Fruit fly (Drosophila melanogaster) whole organism, prepupa: ENCODE data around the gene Rab1.

ENCODE experiments used
- Blimp-1 ChIP-seq: fragments of 200-800 bp; sonication (Bioruptor generic); optimal IDR thresholded peaks from 3 replicates; lab custom pipeline; 2017; ENCODE audit warnings: missing biosample characterization, missing genetic modification characterization, mild to moderate bottlenecking, moderate library complexity, missing genetic modification reagents
- CG10631 ChIP-seq: fragments of 200-800 bp; sonication (Bioruptor generic); optimal IDR thresholded peaks from 2 replicates; lab custom pipeline; 2016; ENCODE audit warnings: missing biosample characterization, missing genetic modification characterization
- CG10669 ChIP-seq: fragments of 200-800 bp; sonication (Bioruptor generic); optimal IDR thresholded peaks from 3 replicates; lab custom pipeline; 2018; ENCODE audit warnings: missing biosample characterization, mild to moderate bottlenecking, missing genetic modification characterization, moderate library complexity
- CG11762 ChIP-seq: fragments of 200-800 bp; sonication (Bioruptor generic); optimal IDR thresholded peaks from 3 replicates; lab custom pipeline; 2016; ENCODE audit warnings: missing biosample characterization, missing genetic modification characterization; ENCODE audit not compliant: insufficient read depth
- CG11902 ChIP-seq: fragments of 200-800 bp; sonication (Bioruptor generic); optimal IDR thresholded peaks from 3 replicates; lab custom pipeline; 2016; ENCODE audit warnings: missing biosample characterization, missing genetic modification characterization
- CG15336 ChIP-seq: fragments of 200-800 bp; sonication (Bioruptor generic); IDR thresholded peaks from 2 replicates; pipeline ENCODE4 v1.3.6; 2022; ENCODE audit warnings: missing biosample characterization, missing genetic modification characterization
- CG1621 ChIP-seq: fragments of 200-800 bp; sonication (Bioruptor generic); optimal IDR thresholded peaks from 3 replicates; lab custom pipeline; 2018; ENCODE audit warnings: missing biosample characterization, mild to moderate bottlenecking, missing genetic modification characterization
- CG16779 ChIP-seq: fragments of 200-800 bp; sonication (Bioruptor generic); optimal IDR thresholded peaks from 3 replicates; lab custom pipeline; 2017; ENCODE audit warnings: missing biosample characterization, mild to moderate bottlenecking, missing genetic modification characterization
- CG31627 ChIP-seq: fragments of 200-800 bp; sonication (Bioruptor generic); optimal IDR thresholded peaks from 3 replicates; lab custom pipeline; 2016; ENCODE audit warnings: missing biosample characterization, missing genetic modification characterization
- CG32006 ChIP-seq: fragments of 200-800 bp; sonication (Bioruptor generic); optimal IDR thresholded peaks from 3 replicates; lab custom pipeline; 2017; ENCODE audit warnings: missing biosample characterization, mild to moderate bottlenecking, missing genetic modification characterization
- CG34406 ChIP-seq: fragments of 200-800 bp; sonication (Bioruptor generic); optimal IDR thresholded peaks from 3 replicates; lab custom pipeline; 2016; ENCODE audit warnings: missing biosample characterization, missing genetic modification characterization
- CG3919 ChIP-seq: fragments of 200-800 bp; sonication (Bioruptor generic); optimal IDR thresholded peaks from 3 replicates; lab custom pipeline; 2016; ENCODE audit warnings: missing biosample characterization, missing genetic modification characterization
- CG6163 ChIP-seq: fragments of 200-800 bp; sonication (Bioruptor generic); IDR thresholded peaks from 3 replicates; pipeline ENCODE4 v1.3.6; 2022; ENCODE audit warnings: missing biosample characterization, missing genetic modification characterization
- CG6276 ChIP-seq: fragments of 200-800 bp; sonication (Bioruptor generic); optimal IDR thresholded peaks from 2 replicates; lab custom pipeline; 2017; ENCODE audit warnings: missing biosample characterization, mild to moderate bottlenecking, missing genetic modification characterization
- CG6792 ChIP-seq: fragments of 200-800 bp; sonication (Bioruptor generic); optimal IDR thresholded peaks from 3 replicates; lab custom pipeline; 2016; ENCODE audit warnings: missing biosample characterization, missing genetic modification characterization
- CG8119 ChIP-seq: fragments of 200-800 bp; sonication (Bioruptor generic); IDR thresholded peaks from 3 replicates; pipeline ENCODE4 v1.3.6; 2022; ENCODE audit warnings: missing biosample characterization, missing genetic modification characterization
- CG8319 ChIP-seq: fragments of 200-800 bp; sonication (Bioruptor generic); optimal IDR thresholded peaks from 3 replicates; lab custom pipeline; 2016; ENCODE audit warnings: missing biosample characterization, missing genetic modification characterization
- CG8632 ChIP-seq: fragments of 200-800 bp; sonication (Bioruptor generic); optimal IDR thresholded peaks from 3 replicates; lab custom pipeline; 2016; ENCODE audit warnings: missing biosample characterization, missing genetic modification characterization
- CG9139 ChIP-seq: fragments of 200-800 bp; sonication (Bioruptor generic); optimal IDR thresholded peaks from 3 replicates; lab custom pipeline; 2017; ENCODE audit warnings: missing biosample characterization, mild to moderate bottlenecking, missing genetic modification characterization
- Eip75B ChIP-seq: fragments of 200-800 bp; sonication (Bioruptor generic); optimal IDR thresholded peaks from 3 replicates; lab custom pipeline; 2016; ENCODE audit warnings: missing biosample characterization, missing genetic modification characterization
- Eip78C ChIP-seq: fragments of 200-800 bp; sonication (Bioruptor generic); peaks from one replicate; lab custom pipeline; 2016; ENCODE audit warnings: missing biosample characterization, missing genetic modification characterization
- Ets21C ChIP-seq: fragments of 200-800 bp; sonication (Bioruptor generic); optimal IDR thresholded peaks from 3 replicates; lab custom pipeline; 2016; ENCODE audit warnings: missing biosample characterization, missing genetic modification characterization
- Gug ChIP-seq: fragments of 200-800 bp; sonication (Bioruptor generic); IDR thresholded peaks from 2 replicates; pipeline ENCODE4 v1.3.6; 2022; ENCODE audit warnings: missing biosample characterization, missing genetic modification characterization
- Hr38 ChIP-seq: sonication (Bioruptor generic); optimal IDR thresholded peaks from 2 replicates; lab custom pipeline; 2016; ENCODE audit warnings: missing biosample characterization, missing genetic modification characterization
- Hr4 ChIP-seq: fragments of 200-800 bp; sonication (Bioruptor generic); optimal IDR thresholded peaks from 3 replicates; lab custom pipeline; 2016; ENCODE audit warnings: missing biosample characterization, missing genetic modification characterization
- Lpt ChIP-seq: fragments of 200-800 bp; sonication (Bioruptor generic); optimal IDR thresholded peaks from 3 replicates; lab custom pipeline; 2016; ENCODE audit warnings: missing biosample characterization, missing genetic modification characterization
- Sox102F ChIP-seq: fragments of 200-800 bp; sonication (Bioruptor generic); optimal IDR thresholded peaks from 2 replicates; lab custom pipeline; 2016; ENCODE audit warnings: missing biosample characterization, mild to moderate bottlenecking, missing genetic modification characterization
- Sox15 ChIP-seq: fragments of 200-800 bp; sonication (Bioruptor generic); optimal IDR thresholded peaks from 3 replicates; lab custom pipeline; 2016; ENCODE audit warnings: missing biosample characterization, missing genetic modification characterization
- achi ChIP-seq: fragments of 200-800 bp; sonication (Bioruptor generic); optimal IDR thresholded peaks from 3 replicates; lab custom pipeline; 2016; ENCODE audit warnings: missing biosample characterization, missing genetic modification characterization
- acj6 ChIP-seq: fragments of 200-800 bp; sonication (Bioruptor generic); optimal IDR thresholded peaks from 3 replicates; lab custom pipeline; 2016; ENCODE audit warnings: missing biosample characterization, missing genetic modification characterization
- cyc ChIP-seq: fragments of 200-800 bp; sonication (Bioruptor generic); optimal IDR thresholded peaks from 3 replicates; lab custom pipeline; 2016; ENCODE audit warnings: missing biosample characterization, missing genetic modification characterization
- dsx ChIP-seq: fragments of 200-800 bp; optimal IDR thresholded peaks from 3 replicates; lab custom pipeline; 2019; ENCODE audit warnings: missing biosample characterization, mild to moderate bottlenecking, missing genetic modification characterization, moderate library complexity; ENCODE audit not compliant: poor library complexity, severe bottlenecking
- eg ChIP-seq: fragments of 200-800 bp; sonication (Bioruptor generic); IDR thresholded peaks from 3 replicates; pipeline ENCODE4 v1.3.6; 2022; ENCODE audit warnings: missing biosample characterization, missing genetic modification characterization
- esn ChIP-seq: fragments of 200-800 bp; sonication (Bioruptor generic); optimal IDR thresholded peaks from 2 replicates; lab custom pipeline; 2016; ENCODE audit warnings: missing biosample characterization, mild to moderate bottlenecking, missing genetic modification characterization, moderate library complexity
- fd59A ChIP-seq: fragments of 200-800 bp; sonication (Bioruptor generic); optimal IDR thresholded peaks from 2 replicates; lab custom pipeline; 2017; ENCODE audit warnings: missing biosample characterization, mild to moderate bottlenecking, missing genetic modification characterization, missing genetic modification reagents
- fd85E ChIP-seq: fragments of 200-800 bp; sonication (Bioruptor generic); optimal IDR thresholded peaks from 3 replicates; lab custom pipeline; 2016; ENCODE audit warnings: missing biosample characterization, missing genetic modification characterization
- fkh ChIP-seq: fragments of 200-800 bp; sonication (Bioruptor generic); optimal IDR thresholded peaks from 3 replicates; lab custom pipeline; 2017; ENCODE audit warnings: missing biosample characterization, mild to moderate bottlenecking, missing genetic modification characterization, moderate library complexity
- lz ChIP-seq: fragments of 200-800 bp; sonication (Bioruptor generic); optimal IDR thresholded peaks from 3 replicates; lab custom pipeline; 2016; ENCODE audit warnings: missing biosample characterization, missing genetic modification characterization
- net ChIP-seq: fragments of 200-800 bp; sonication (Bioruptor generic); optimal IDR thresholded peaks from 3 replicates; lab custom pipeline; 2016; ENCODE audit warnings: missing biosample characterization, missing genetic modification characterization
- pdm3 ChIP-seq: fragments of 200-800 bp; sonication (Bioruptor generic); optimal IDR thresholded peaks from 3 replicates; lab custom pipeline; 2016; ENCODE audit warnings: missing biosample characterization, missing genetic modification characterization
- spab ChIP-seq: fragments of 200-800 bp; sonication (Bioruptor generic); optimal IDR thresholded peaks from 2 replicates; lab custom pipeline; 2017; ENCODE audit warnings: missing biosample characterization, mild to moderate bottlenecking, missing genetic modification characterization, missing genetic modification reagents
- svp ChIP-seq: fragments of 200-800 bp; sonication (Bioruptor generic); peaks from one replicate; lab custom pipeline; 2016; ENCODE audit warnings: missing biosample characterization, missing genetic modification characterization
- topi ChIP-seq: fragments of 200-800 bp; sonication (Bioruptor generic); optimal IDR thresholded peaks from 3 replicates; lab custom pipeline; 2016; ENCODE audit warnings: missing biosample characterization, missing genetic modification characterization

Gene Rab1

dm6 chr3R:21263177-21263576 is 5.7 kb downstream of the Rab1 start (continued):
- peak; percentile 49 for TF ChIP-seq CG1621
- no peak for TF ChIP-seq CG6792 (GFP tag; lab: Kevin White, UChicago)
- TF ChIP-seq fd59A = no peak
- TF ChIP-seq achi (GFP tag; lab: Kevin White, UChicago) = peak; percentile 38
- TF ChIP-seq pdm3 (GFP tag; lab: Kevin White, UChicago) = no peak
- peak; percentile 60 for TF ChIP-seq fkh
- no peak for TF ChIP-seq CG16779 (tag; lab: Kevin White, UChicago)
- TF ChIP-seq acj6 = no peak
- no peak for TF ChIP-seq esn (GFP tag; lab: Kevin White, UChicago)
- no peak for TF ChIP-seq fd85E (GFP tag; lab: Kevin White, UChicago)
- TF ChIP-seq Gug (GFP tag; lab: Robert Waterston, UW) = no peak
- peak; percentile 6 for TF ChIP-seq topi (GFP tag; lab: Kevin White, UChicago)
- TF ChIP-seq CG10631 (GFP tag; lab: Kevin White, UChicago) = no peak
- TF ChIP-seq spab = no peak
- no peak for TF ChIP-seq Hr4 (GFP tag; lab: Kevin White, UChicago)
- TF ChIP-seq eg = peak; percentile 56; the same call in 2 of the 3 replicates
- TF ChIP-seq, all 60 proteins: peak for 14

- TF ChIP-seq acj6 (no peak), topi (GFP tag; lab: Kevin White, UChicago) (no peak), CG16779 (tag; lab: Kevin White, UChicago) (no peak), Hr38 (GFP tag; lab: Kevin White, UChicago) (no peak), fd59A (no peak), CG31627 (GFP tag; lab: Kevin White, UChicago) (no peak), achi (GFP tag; lab: Kevin White, UChicago) (no peak), Ets21C (no peak), dsx (no peak), CG3919 (GFP tag; lab: Kevin White, UChicago) (no peak), CG11762 (GFP tag; lab: Kevin White, UChicago) (no peak), Hr4 (GFP tag; lab: Kevin White, UChicago) (no peak), CG9139 (no peak), CG8319 (GFP tag; lab: Kevin White, UChicago) (no peak), CG8632 (GFP tag; lab: Kevin White, UChicago) (no peak), Sox102F (no peak), CG6163 (GFP tag; lab: Robert Waterston, UW) (no peak), Gug (GFP tag; lab: Robert Waterston, UW) (no peak), cyc (GFP tag; lab: Kevin White, UChicago) (no peak), CG32006 (GFP tag; lab: Kevin White, UChicago) (no peak)
These were observed 8.1 kb downstream of the Rab1 start for dm6 chr3R:21260795-21261194.

- no peak for TF ChIP-seq CG10669 (GFP tag; lab: Kevin White, UChicago)
- TF ChIP-seq CG6276 = peak; percentile 7
- peak; percentile 18 for TF ChIP-seq Lpt (GFP tag; lab: Kevin White, UChicago)
- TF ChIP-seq CG15336 (GFP tag; lab: Robert Waterston, UW) = peak; percentile 39; the same call in 1 of the 2 replicates
- TF ChIP-seq CG32006 (GFP tag; lab: Kevin White, UChicago) = peak; percentile 25
- TF ChIP-seq Sox15 (GFP tag; lab: Kevin White, UChicago) = no peak
- peak; percentile 58 for TF ChIP-seq Eip78C
- TF ChIP-seq CG3919 (GFP tag; lab: Kevin White, UChicago) = no peak
- TF ChIP-seq eg = 0 out of 3 replicates have a peak, but pooled peaks have one; percentile 46
- TF ChIP-seq CG8119 = peak; percentile 23; the same call in 1 of the 3 replicates
- TF ChIP-seq spab = no peak
- no peak for TF ChIP-seq net
These were observed 14.6 kb downstream of the Rab1 start for dm6 chr3R:21254296-21254695.

- TF ChIP-seq lz (GFP tag; lab: Kevin White, UChicago) (no peak), Eip75B (no peak), CG34406 (no peak), fd85E (GFP tag; lab: Kevin White, UChicago) (no peak), Sox15 (GFP tag; lab: Kevin White, UChicago) (no peak), dsx (no peak), CG10669 (GFP tag; lab: Kevin White, UChicago) (no peak), Hr38 (GFP tag; lab: Kevin White, UChicago) (no peak), Blimp-1 (GFP tag; lab: Kevin White, UChicago) (no peak), CG32006 (GFP tag; lab: Kevin White, UChicago) (no peak), CG16779 (tag; lab: Kevin White, UChicago) (no peak), CG11902 (no peak), svp (no peak), net (no peak), CG8632 (GFP tag; lab: Kevin White, UChicago) (no peak), CG6792 (GFP tag; lab: Kevin White, UChicago) (no peak)
- TF ChIP-seq, all 60 proteins: peak for 0
These were observed 16.4 kb downstream of the Rab1 start for dm6 chr3R:21252478-21252877.
